Worm (Caenorhabditis elegans) whole organism, L4/young adult: Measurements from ENCODE around the gene cup-5.
A peak's percentile ranks its signal among the peaks of the same experiment; 100 is the strongest.

Source experiments
- W03F9.2 ChIP-seq: fragments of 150-350 bp; optimal IDR thresholded peaks from 2 replicates; lab custom pipeline; 2014; ENCODE audit warnings: missing biosample characterization, missing genetic modification characterization
- dao-5 ChIP-seq: sonication (generic microtip); optimal IDR thresholded peaks from 2 replicates; lab custom pipeline; 2016; ENCODE audit warnings: missing genotype, missing genetic modification characterization, moderate library complexity, missing compliant biosample characterization
- him-1 ChIP-seq: sonication (generic microtip); optimal IDR thresholded peaks from 2 replicates; lab custom pipeline; 2016; ENCODE audit warnings: missing genotype, missing genetic modification reagents, missing genetic modification characterization, missing compliant biosample characterization

The cup-5 gene

ce11 chrIII:7558658-7559057, 25.3 kb upstream of the cup-5 start:
- TF ChIP-seq dao-5 (tag; lab: Kevin White, UChicago) (no peak), W03F9.2 (tag; lab: Kevin White, UChicago) (no peak), him-1 (tag; lab: Kevin White, UChicago) (no peak)

ce11 chrIII:7559869-7560268, 24.1 kb upstream of the cup-5 start:
- no peak for TF ChIP-seq W03F9.2 (tag; lab: Kevin White, UChicago)
- no peak for TF ChIP-seq dao-5 (tag; lab: Kevin White, UChicago)
- no peak for TF ChIP-seq him-1 (tag; lab: Kevin White, UChicago)

- no peak for TF ChIP-seq dao-5 (tag; lab: Kevin White, UChicago)
- TF ChIP-seq W03F9.2 (tag; lab: Kevin White, UChicago): no peak
- no peak for TF ChIP-seq him-1 (tag; lab: Kevin White, UChicago)
Observed at ce11 chrIII:7561872-7562271, 22.1 kb upstream of the cup-5 start, which contains the start of gene lgc-12. Gene lgc-12 (plus strand): TSS chrIII:7562172.

ce11 chrIII:7565247-7565646, 18.7 kb upstream of the cup-5 start, which contains the start of gene ttr-8:
Gene ttr-8 (minus strand): TSS chrIII:7565347.
- TF ChIP-seq him-1 (tag; lab: Kevin White, UChicago) (no peak), W03F9.2 (tag; lab: Kevin White, UChicago) (no peak), dao-5 (tag; lab: Kevin White, UChicago) (no peak)

- TF ChIP-seq him-1 (tag; lab: Kevin White, UChicago): no peak
- TF ChIP-seq W03F9.2 (tag; lab: Kevin White, UChicago): no peak
- no peak for TF ChIP-seq dao-5 (tag; lab: Kevin White, UChicago)
Observed at ce11 chrIII:7566098-7566497, 17.9 kb upstream of the cup-5 start, which contains the start of gene ttr-32. Gene ttr-32 (plus strand): TSS chrIII:7566411.

- TF ChIP-seq dao-5 (tag; lab: Kevin White, UChicago): no peak
- TF ChIP-seq him-1 (tag; lab: Kevin White, UChicago): peak; percentile 78
- peak; percentile 66 for TF ChIP-seq W03F9.2 (tag; lab: Kevin White, UChicago)
Observed at ce11 chrIII:7570083-7570695, 13.8 kb upstream of the cup-5 start, which contains the start of gene R13A5.7. Gene R13A5.7 (minus strand): TSS chrIII:7570133.

ce11 chrIII:7571726-7572125, 12.3 kb upstream of the cup-5 start:
- TF ChIP-seq W03F9.2 (tag; lab: Kevin White, UChicago) (no peak), dao-5 (tag; lab: Kevin White, UChicago) (no peak), him-1 (tag; lab: Kevin White, UChicago) (no peak)

ce11 chrIII:7572781-7573400, 11.1 kb upstream of the cup-5 start, which contains the start of the genes rpl-9 and lpd-7:
Gene rpl-9 (minus strand): TSS chrIII:7572831.
Gene lpd-7 (plus strand): TSS chrIII:7573350.
- TF ChIP-seq dao-5 (tag; lab: Kevin White, UChicago) (no peak), him-1 (tag; lab: Kevin White, UChicago) (peak; percentile 59), W03F9.2 (tag; lab: Kevin White, UChicago) (peak; percentile 81)

ce11 chrIII:7579324-7579723, 4.7 kb upstream of the cup-5 start, which contains the start of gene mfsd-6:
Gene mfsd-6 (minus strand): TSS chrIII:7579411.
- TF ChIP-seq him-1 (tag; lab: Kevin White, UChicago) (no peak), dao-5 (tag; lab: Kevin White, UChicago) (no peak), W03F9.2 (tag; lab: Kevin White, UChicago) (no peak)

ce11 chrIII:7580586-7580985, 3.4 kb upstream of the cup-5 start:
- TF ChIP-seq dao-5 (tag; lab: Kevin White, UChicago): no peak
- TF ChIP-seq W03F9.2 (tag; lab: Kevin White, UChicago): no peak
- peak; percentile 48 for TF ChIP-seq him-1 (tag; lab: Kevin White, UChicago)

- TF ChIP-seq him-1 (tag; lab: Kevin White, UChicago) (no peak), W03F9.2 (tag; lab: Kevin White, UChicago) (no peak), dao-5 (tag; lab: Kevin White, UChicago) (no peak)
Observed at ce11 chrIII:7582885-7583284, 1.1 kb upstream of the cup-5 start, which contains the start of gene R13A5.10. Gene R13A5.10 (minus strand): TSS chrIII:7582985.

- TF ChIP-seq W03F9.2 (tag; lab: Kevin White, UChicago) (no peak), him-1 (tag; lab: Kevin White, UChicago) (no peak), dao-5 (tag; lab: Kevin White, UChicago) (no peak)
Observed at ce11 chrIII:7588214-7588613, 4.2 kb downstream of the cup-5 start, which contains the start of gene R13A5.15. Gene R13A5.15 (minus strand): TSS chrIII:7588314.

ce11 chrIII:7593285-7593928, 9.4 kb downstream of the cup-5 start, which contains the start of gene R13A5.11:
Gene R13A5.11 (minus strand): TSS chrIII:7593335.
- TF ChIP-seq W03F9.2 (tag; lab: Kevin White, UChicago) (no peak), dao-5 (tag; lab: Kevin White, UChicago) (no peak), him-1 (tag; lab: Kevin White, UChicago) (no peak)
